Worm (Caenorhabditis elegans) whole organism, L3 larva: Measurements from ENCODE around the gene srbc-41.

Experiments used
- R02D3.7 ChIP-seq: fragments of 150-350 bp; optimal IDR thresholded peaks from 2 replicates; lab custom pipeline; 2014; ENCODE audit warnings: missing biosample characterization, missing genetic modification characterization
- ZK546.5 ChIP-seq: sonication (generic microtip); optimal IDR thresholded peaks from 2 replicates; lab custom pipeline; 2017; ENCODE audit warnings: missing biosample characterization, missing genetic modification characterization
- aly-2 ChIP-seq: fragments of 150-350 bp; optimal IDR thresholded peaks from 2 replicates; lab custom pipeline; 2014; ENCODE audit warnings: missing biosample characterization, missing genetic modification characterization
- ama-1 ChIP-seq: fragments of 150-350 bp; optimal IDR thresholded peaks from 2 replicates; lab custom pipeline; 2018
- ceh-28 ChIP-seq: fragments of 150-350 bp; optimal IDR thresholded peaks from 2 replicates; lab custom pipeline; 2014; ENCODE audit warnings: missing biosample characterization, missing genetic modification reagents, missing genetic modification characterization
- ceh-82 ChIP-seq: fragments of 150-350 bp; optimal IDR thresholded peaks from 2 replicates; lab custom pipeline; 2014; ENCODE audit warnings: missing biosample characterization, missing genetic modification characterization
- daf-12 ChIP-seq: fragments of 150-350 bp; optimal IDR thresholded peaks from 2 replicates; lab custom pipeline; 2014; ENCODE audit warnings: missing biosample characterization, missing genetic modification reagents, missing genetic modification characterization
- egl-5 ChIP-seq: fragments of 150-350 bp; optimal IDR thresholded peaks from 2 replicates; lab custom pipeline; 2017; ENCODE audit warnings: missing biosample characterization, missing genetic modification reagents, missing genetic modification characterization, inconsistent platforms
- elt-1 ChIP-seq: fragments of 150-350 bp; optimal IDR thresholded peaks from 2 replicates; lab custom pipeline; 2014; ENCODE audit warnings: missing biosample characterization, missing genetic modification characterization
- elt-3 ChIP-seq, 3 experiments: fragments of 150-350 bp in 1 of 3; sonication (generic microtip) in 2 of 3; optimal IDR thresholded peaks; 2 replicates in 2 of 3; 4 replicates in 1 of 3; lab custom pipeline; 2014 to 2017; ENCODE audit warnings: missing biosample characterization in 3 of 3, missing genetic modification characterization in 3 of 3
- fkh-10 ChIP-seq: sonication (generic microtip); optimal IDR thresholded peaks from 2 replicates; lab custom pipeline; 2017; ENCODE audit warnings: missing biosample characterization, missing genetic modification reagents, missing genetic modification characterization
- fkh-2 ChIP-seq: fragments of 150-350 bp; optimal IDR thresholded peaks from 2 replicates; lab custom pipeline; 2014; ENCODE audit warnings: missing biosample characterization, missing genetic modification reagents, missing genetic modification characterization
- fos-1 ChIP-seq: fragments of 150-350 bp; optimal IDR thresholded peaks from 2 replicates; lab custom pipeline; 2014; ENCODE audit warnings: missing biosample characterization, missing genetic modification characterization
- hmg-11 ChIP-seq: sonication (generic microtip); optimal IDR thresholded peaks from 2 replicates; lab custom pipeline; 2016; ENCODE audit warnings: missing genetic modification characterization, missing compliant biosample characterization
- jun-1 ChIP-seq: fragments of 150-350 bp; optimal IDR thresholded peaks from 2 replicates; lab custom pipeline; 2014; ENCODE audit warnings: missing biosample characterization, missing genetic modification reagents, missing genetic modification characterization
- lin-15B ChIP-seq: fragments of 150-350 bp; optimal IDR thresholded peaks from 2 replicates; lab custom pipeline; 2014; ENCODE audit warnings: missing biosample characterization, missing genetic modification characterization
- lsy-12 ChIP-seq: sonication (generic microtip); optimal IDR thresholded peaks from 2 replicates; lab custom pipeline; 2016; ENCODE audit warnings: mild to moderate bottlenecking, missing genetic modification characterization, missing compliant biosample characterization
- mdl-1 ChIP-seq: fragments of 150-350 bp; optimal IDR thresholded peaks from 2 replicates; lab custom pipeline; 2014; ENCODE audit warnings: missing biosample characterization, missing genetic modification characterization
- mml-1 ChIP-seq: fragments of 150-350 bp; sonication (generic microtip); optimal IDR thresholded peaks from 3 replicates; lab custom pipeline; 2014; ENCODE audit warnings: missing biosample characterization, missing genetic modification characterization
- nfya-1 ChIP-seq: sonication (generic microtip); optimal IDR thresholded peaks from 2 replicates; lab custom pipeline; 2017; ENCODE audit warnings: missing genetic modification characterization, mild to moderate bottlenecking, missing compliant biosample characterization, antibody characterized with exemption, moderate library complexity; ENCODE audit not compliant: insufficient read depth
- nhr-11 ChIP-seq: fragments of 150-350 bp; optimal IDR thresholded peaks from 2 replicates; lab custom pipeline; 2014; ENCODE audit warnings: missing biosample characterization, missing genetic modification characterization
- nhr-23 ChIP-seq: fragments of 150-350 bp; optimal IDR thresholded peaks from 2 replicates; lab custom pipeline; 2014; ENCODE audit warnings: missing biosample characterization, missing genetic modification reagents, missing genetic modification characterization
- nhr-25 ChIP-seq: sonication (generic microtip); optimal IDR thresholded peaks from 2 replicates; lab custom pipeline; 2017; ENCODE audit warnings: missing biosample characterization, missing genetic modification characterization
- nhr-43 ChIP-seq: sonication (generic microtip); optimal IDR thresholded peaks from 2 replicates; lab custom pipeline; 2016; ENCODE audit warnings: mild to moderate bottlenecking, missing genetic modification characterization, missing compliant biosample characterization; ENCODE audit not compliant: poor library complexity, severe bottlenecking
- nhr-67 ChIP-seq: fragments of 150-350 bp; optimal IDR thresholded peaks from 2 replicates; lab custom pipeline; 2014; ENCODE audit warnings: missing biosample characterization, missing genetic modification characterization
- pha-4 ChIP-seq: fragments of 150-350 bp; optimal IDR thresholded peaks from 2 replicates; lab custom pipeline; 2014; ENCODE audit warnings: missing biosample characterization, missing genetic modification reagents, missing genetic modification characterization
- pqm-1 ChIP-seq: fragments of 150-350 bp; optimal IDR thresholded peaks from 2 replicates; lab custom pipeline; 2017; ENCODE audit warnings: missing biosample characterization, missing genetic modification characterization, inconsistent platforms
- sea-2 ChIP-seq: fragments of 150-350 bp; sonication (generic microtip); optimal IDR thresholded peaks from 4 replicates; lab custom pipeline; 2014; ENCODE audit warnings: missing biosample characterization, missing genetic modification reagents, missing genetic modification characterization
- snpc-4 ChIP-seq: fragments of 150-350 bp; optimal IDR thresholded peaks from 2 replicates; lab custom pipeline; 2014; ENCODE audit warnings: missing biosample characterization, missing genetic modification characterization
- tbx-2 ChIP-seq: sonication (generic microtip); optimal IDR thresholded peaks from 2 replicates; lab custom pipeline; 2016; ENCODE audit warnings: mild to moderate bottlenecking, missing genetic modification characterization, missing compliant biosample characterization
- unc-39 ChIP-seq: sonication (generic microtip); optimal IDR thresholded peaks from 4 replicates; lab custom pipeline; 2017; ENCODE audit warnings: missing biosample characterization, missing genetic modification characterization
- unc-62 ChIP-seq: fragments of 150-350 bp; sonication (generic microtip); optimal IDR thresholded peaks from 4 replicates; lab custom pipeline; 2014; ENCODE audit warnings: missing biosample characterization, missing genetic modification reagents, missing genetic modification characterization
- ztf-11 ChIP-seq: fragments of 150-350 bp; optimal IDR thresholded peaks from 2 replicates; lab custom pipeline; 2014; ENCODE audit warnings: missing biosample characterization, missing genetic modification characterization

Gene srbc-41

DNA sequence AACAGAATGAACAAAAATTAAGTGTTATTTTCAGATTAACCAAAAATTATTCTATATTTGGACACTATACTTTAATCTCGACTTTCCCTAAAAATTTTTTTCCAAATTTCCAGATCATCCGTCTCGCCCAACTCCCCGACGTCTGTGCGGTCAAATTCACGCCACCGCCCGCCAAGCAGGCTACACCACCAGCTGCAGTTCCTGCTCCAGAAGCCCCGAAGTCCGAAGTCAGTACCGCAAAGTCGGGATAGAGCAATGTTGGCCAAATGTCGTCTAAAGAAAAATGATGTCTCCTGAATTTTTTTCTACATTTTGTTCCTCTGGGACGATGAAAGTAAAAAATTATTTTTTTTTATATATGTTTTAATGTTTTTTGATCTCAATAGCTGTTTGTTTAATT, 28.1 kb upstream of the srbc-41 start:
- TF ChIP-seq tbx-2 (tag; lab: Kevin White, UChicago) (no peak), fkh-10 (GFP tag; lab: Kevin White, UChicago) (no peak), elt-3 (tag; optimal IDR thresholded peaks at IDR 0.05; lab: Kevin White, UChicago) (no peak), hmg-11 (tag; lab: Kevin White, UChicago) (no peak), lsy-12 (no peak), ama-1 (no peak)

DNA sequence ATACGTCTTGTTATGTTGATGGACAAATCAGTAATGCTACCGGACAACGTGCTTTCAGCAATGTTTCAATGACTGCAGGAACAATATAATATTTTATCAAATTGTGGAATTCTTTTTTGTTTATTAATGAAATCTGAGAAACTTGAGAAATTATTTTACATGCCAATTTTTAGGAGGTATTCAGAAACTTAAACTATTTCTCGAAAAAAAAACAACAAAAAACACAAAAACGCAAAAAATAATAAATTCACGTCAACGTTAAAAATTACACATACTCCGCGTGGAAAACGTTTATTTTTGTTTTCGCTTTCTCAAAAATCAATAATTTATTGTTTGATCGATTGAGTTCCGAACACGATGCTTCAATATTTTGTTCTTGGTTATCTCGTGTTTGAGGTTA, 27.6 kb upstream of the srbc-41 start, which contains the start of gene Y46H3D.1:
Y46H3D.1 (plus strand) TSS at position 301 of the 400 bp plus-strand sequence.
- TF ChIP-seq fkh-2 (tag; lab: Kevin White, UChicago) (no peak), R02D3.7 (tag; lab: Kevin White, UChicago) (no peak), snpc-4 (tag; lab: Kevin White, UChicago) (no peak), ZK546.5 (tag; lab: Kevin White, UChicago) (no peak), nhr-11 (tag; lab: Kevin White, UChicago) (no peak), nhr-67 (tag; lab: Kevin White, UChicago) (no peak), ceh-82 (tag; lab: Kevin White, UChicago) (no peak), unc-39 (no peak), mml-1 (no peak), jun-1 (tag; lab: Kevin White, UChicago) (no peak), fkh-10 (GFP tag; lab: Kevin White, UChicago) (no peak), unc-62 (GFP tag; lab: Kevin White, UChicago) (no peak), lsy-12 (no peak), ztf-11 (tag; lab: Kevin White, UChicago) (no peak), aly-2 (no peak), ama-1 (no peak), nhr-43 (tag; lab: Kevin White, UChicago) (no peak), tbx-2 (tag; lab: Kevin White, UChicago) (no peak), lin-15B (tag; lab: Kevin White, UChicago) (no peak), hmg-11 (tag; lab: Kevin White, UChicago) (no peak)

DNA sequence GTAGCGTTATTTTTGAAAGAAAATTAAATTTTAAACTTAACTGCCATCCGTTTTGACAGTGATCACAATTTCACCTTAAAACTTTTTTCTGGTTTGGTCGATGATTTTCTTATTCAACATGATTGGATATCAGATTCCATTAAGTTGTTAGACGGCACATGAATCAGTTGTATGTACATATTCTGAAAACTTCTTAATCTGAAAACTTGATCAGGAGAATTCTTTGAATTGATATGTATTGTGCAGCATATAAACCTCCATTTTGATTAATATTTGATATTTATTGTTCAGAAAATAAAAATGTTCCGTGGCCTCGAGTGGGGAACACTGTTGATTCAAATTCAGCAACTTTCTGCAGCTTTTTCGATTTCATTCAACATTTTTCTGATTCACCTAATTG, 25.4 kb upstream of the srbc-41 start, which contains the start of gene str-221:
str-221 (plus strand) TSS at position 301 of the 400 bp plus-strand sequence.
- TF ChIP-seq snpc-4 (tag; lab: Kevin White, UChicago) (no peak), mdl-1 (tag; lab: Kevin White, UChicago) (no peak), nhr-25 (tag; lab: Kevin White, UChicago) (no peak), jun-1 (tag; lab: Kevin White, UChicago) (no peak), nfya-1 (tag; lab: Kevin White, UChicago) (no peak), lsy-12 (no peak), elt-1 (tag; lab: Kevin White, UChicago) (no peak), daf-12 (tag; lab: Kevin White, UChicago) (no peak)

DNA sequence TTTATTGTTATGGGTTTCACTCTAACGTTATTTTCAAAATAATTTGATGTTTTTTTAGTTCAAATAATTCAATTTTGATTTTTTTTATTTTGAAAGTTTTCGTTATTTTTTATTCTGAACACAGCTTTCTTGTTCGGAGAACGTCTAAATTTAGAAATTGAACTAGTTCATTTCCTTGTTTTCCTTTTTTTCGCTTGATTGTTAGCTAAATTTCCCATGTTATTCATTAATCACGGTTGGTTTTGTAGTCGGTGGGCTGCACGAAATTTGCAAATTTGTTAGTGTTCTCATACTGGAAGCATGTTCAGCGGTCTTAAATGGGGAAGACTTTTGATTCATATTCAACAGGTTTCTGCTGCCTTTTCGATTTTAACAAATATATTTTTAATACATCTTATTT, 21.2 kb upstream of the srbc-41 start, which contains the start of gene str-222:
str-222 (plus strand) TSS at position 301 of the 400 bp plus-strand sequence.
- TF ChIP-seq pqm-1 (tag; lab: Kevin White, UChicago): no peak
- TF ChIP-seq snpc-4 (tag; lab: Kevin White, UChicago): no peak
- no peak for TF ChIP-seq pha-4 (tag; lab: Kevin White, UChicago)
- no peak for TF ChIP-seq fos-1 (tag; lab: Kevin White, UChicago)
- TF ChIP-seq sea-2 (GFP tag; lab: Kevin White, UChicago): no peak
- no peak for TF ChIP-seq R02D3.7 (tag; lab: Kevin White, UChicago)
- TF ChIP-seq ama-1: no peak
- TF ChIP-seq egl-5: no peak

DNA sequence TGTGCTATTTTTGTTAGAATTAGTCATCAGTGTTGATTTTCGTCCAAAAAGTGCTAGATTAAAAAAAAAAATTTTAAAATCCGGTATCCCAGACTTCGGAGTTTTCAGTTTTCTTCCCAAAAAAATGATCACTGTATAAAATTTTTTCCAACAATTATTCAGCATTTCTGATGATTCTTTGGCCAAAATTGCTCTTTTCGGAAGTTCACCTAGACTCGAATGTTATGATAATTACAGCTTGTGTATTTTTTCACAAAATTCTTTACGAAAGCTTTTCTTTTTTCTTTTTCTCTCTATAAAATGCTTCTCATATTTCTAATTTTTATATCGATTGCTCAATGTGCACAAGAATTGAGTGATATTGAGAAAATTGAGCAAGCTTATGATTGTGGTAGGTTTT, 17.1 kb upstream of the srbc-41 start, which contains the start of gene irld-17:
irld-17 (plus strand) TSS at position 301 of the 400 bp plus-strand sequence.
- no peak for TF ChIP-seq ceh-28
- TF ChIP-seq sea-2 (GFP tag; lab: Kevin White, UChicago): no peak
- TF ChIP-seq nhr-23 (tag; lab: Kevin White, UChicago): no peak
- TF ChIP-seq, all 47 proteins: peak for 0
